Worm (Caenorhabditis elegans) whole organism, L4 larva: ENCODE data around the gene doxa-1.

ENCODE experiments used
- aly-2 ChIP-seq: sonication (generic microtip); optimal IDR thresholded peaks from 2 replicates; lab custom pipeline; 2018; ENCODE audit warnings: missing biosample characterization, missing genetic modification characterization
- lin-13 ChIP-seq: fragments of 150-350 bp; optimal IDR thresholded peaks from 2 replicates; lab custom pipeline; 2014; ENCODE audit warnings: missing biosample characterization, missing genetic modification reagents, missing genetic modification characterization
- nhr-237 ChIP-seq: sonication (generic microtip); optimal IDR thresholded peaks from 2 replicates; lab custom pipeline; 2017; ENCODE audit warnings: missing biosample characterization, missing genetic modification characterization

ce11 chrIII:8609683-8610082, 28.8 kb downstream of the doxa-1 start, which contains the start of gene C06E1.9:
- TF ChIP-seq aly-2 (tag; lab: Kevin White, UChicago) (no peak), lin-13 (no peak), nhr-237 (tag; lab: Kevin White, UChicago) (no peak)
